Fruit fly (Drosophila melanogaster): ENCODE measurements around the gene RpL3.

RpL3 gene

DNA sequence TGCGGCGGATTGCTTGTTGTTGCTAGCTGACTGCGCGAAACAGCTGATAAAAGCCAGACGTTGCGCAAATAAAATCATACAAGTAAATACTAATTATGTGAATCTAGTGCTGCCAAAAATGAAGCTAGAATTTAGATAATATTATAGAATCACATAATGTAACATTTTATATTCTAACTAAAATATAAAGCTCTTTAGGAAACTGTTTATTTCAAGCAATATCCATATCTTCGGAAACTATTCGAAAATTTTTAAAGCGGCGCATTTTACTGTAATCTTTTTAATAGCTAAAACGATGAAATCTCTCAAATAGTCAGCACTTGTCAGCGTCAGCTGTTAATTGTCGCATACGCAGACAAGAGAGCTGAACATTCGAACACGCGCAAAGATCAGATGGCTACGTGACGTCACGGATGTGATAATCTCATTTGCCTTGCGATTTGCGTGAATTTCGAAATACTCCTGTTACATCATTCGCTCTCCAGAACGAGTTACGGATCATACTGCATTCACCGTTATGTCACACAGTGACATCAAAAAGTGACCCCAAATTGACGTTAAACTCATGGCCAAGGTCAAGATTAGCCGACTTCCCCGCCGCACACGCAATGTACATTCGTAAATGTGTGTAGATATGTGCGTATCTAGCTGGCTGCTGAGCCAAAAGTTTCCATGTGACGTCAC lies 21.5 kb downstream of the RpL3 start (continued):
- TF ChIP-seq Bteb2 (GFP tag; optimal IDR thresholded peaks at IDR 0.05) (no peak), HmgZ (tag; optimal IDR thresholded peaks at IDR 0.05) (no peak), az2 (GFP tag; optimal IDR thresholded peaks at IDR 0.05) (no peak), Ets65A (GFP tag) (peak; percentile 71), psq (GFP tag; optimal IDR thresholded peaks at IDR 0.05) (no peak), slou (GFP tag; optimal IDR thresholded peaks at IDR 0.05) (no peak), CG7357 (GFP tag; IDR thresholded peaks at IDR 0.05) (no peak), Trl (optimal IDR thresholded peaks at IDR 0.05) (no peak), Trl (GFP tag; optimal IDR thresholded peaks at IDR 0.05) (peak; percentile 34), Bdp1 (GFP tag; optimal IDR thresholded peaks at IDR 0.05) (no peak), Atf3 (GFP tag; optimal IDR thresholded peaks at IDR 0.05) (no peak), CG12659 (GFP tag; optimal IDR thresholded peaks at IDR 0.05) (no peak), fd102C (GFP tag; optimal IDR thresholded peaks at IDR 0.05) (no peak), Eip74EF (GFP tag; optimal IDR thresholded peaks at IDR 0.05) (no peak), kay (GFP tag; optimal IDR thresholded peaks at IDR 0.05) (peak; percentile 18), wor (GFP tag; IDR thresholded peaks at IDR 0.05) (no peak), Dp (GFP tag; optimal IDR thresholded peaks at IDR 0.05) (no peak), dysf (GFP tag; IDR thresholded peaks at IDR 0.05) (peak; percentile 57; the same call in 2 of the 3 replicates), Camta (GFP tag; optimal IDR thresholded peaks at IDR 0.05) (no peak), CG11398 (GFP tag; optimal IDR thresholded peaks at IDR 0.05) (no peak), CG2712 (tag; optimal IDR thresholded peaks at IDR 0.05) (peak; percentile 63), zfh1 (GFP tag; IDR thresholded peaks at IDR 0.05) (no peak), CG8388 (GFP tag; optimal IDR thresholded peaks at IDR 0.05) (peak; percentile 5), CG11696 (GFP tag; IDR thresholded peaks at IDR 0.05) (no peak), CG10979 (tag; optimal IDR thresholded peaks at IDR 0.05) (peak; percentile 49), pfk (GFP tag; optimal IDR thresholded peaks at IDR 0.05) (no peak), CG17361 (GFP tag; IDR thresholded peaks at IDR 0.05) (peak; percentile 55; the same call in 2 of the 3 replicates), CG2875 (GFP tag; optimal IDR thresholded peaks at IDR 0.05) (no peak), CG1233 (GFP tag; optimal IDR thresholded peaks at IDR 0.05) (peak; percentile 49), corto (GFP tag; optimal IDR thresholded peaks at IDR 0.05) (no peak), MESR4 (GFP tag; optimal IDR thresholded peaks at IDR 0.05) (peak; percentile 4), TFAM (GFP tag; optimal IDR thresholded peaks at IDR 0.05) (no peak), Kr (GFP tag; optimal IDR thresholded peaks at IDR 0.05) (no peak), jumu (GFP tag; optimal IDR thresholded peaks at IDR 0.05) (no peak), CG11247 (GFP tag; IDR thresholded peaks at IDR 0.05) (no peak), ERR (GFP tag; optimal IDR thresholded peaks at IDR 0.05) (no peak), CG2678 (tag; optimal IDR thresholded peaks at IDR 0.05) (peak; percentile 73), CG2199 (GFP tag; IDR thresholded peaks at IDR 0.05) (no peak), CG4730 (GFP tag; IDR thresholded peaks at IDR 0.05) (no peak), Dad (GFP tag; optimal IDR thresholded peaks at IDR 0.05) (no peak), grau (tag; optimal IDR thresholded peaks at IDR 0.05) (peak; percentile 22), CG14965 (GFP tag; optimal IDR thresholded peaks at IDR 0.05; ENCODE audit: borderline replicate concordance) (no peak), btn (GFP tag; optimal IDR thresholded peaks at IDR 0.05) (no peak), tup (GFP tag; optimal IDR thresholded peaks at IDR 0.05) (no peak), Lim3 (GFP tag; IDR thresholded peaks at IDR 0.05) (no peak), CG8765 (GFP tag; IDR thresholded peaks at IDR 0.05) (no peak), pum (GFP tag; optimal IDR thresholded peaks at IDR 0.05) (no peak), CG16779 (GFP tag; IDR thresholded peaks at IDR 0.05) (no peak), C15 (GFP tag; IDR thresholded peaks at IDR 0.05) (no peak), row (GFP tag; IDR thresholded peaks at IDR 0.05) (peak; percentile 16; the same call in 1 of the 3 replicates), ems (GFP tag; optimal IDR thresholded peaks at IDR 0.05) (peak; percentile 4)
